Worm (Caenorhabditis elegans): Measurements from ENCODE around the gene ZC239.20.
"Not testable (repeated sequence)": the region's sequence is repeated elsewhere in the genome, so short reads cannot be mapped to it uniquely, and the experiment has no call there.

Gene ZC239.20

DNA sequence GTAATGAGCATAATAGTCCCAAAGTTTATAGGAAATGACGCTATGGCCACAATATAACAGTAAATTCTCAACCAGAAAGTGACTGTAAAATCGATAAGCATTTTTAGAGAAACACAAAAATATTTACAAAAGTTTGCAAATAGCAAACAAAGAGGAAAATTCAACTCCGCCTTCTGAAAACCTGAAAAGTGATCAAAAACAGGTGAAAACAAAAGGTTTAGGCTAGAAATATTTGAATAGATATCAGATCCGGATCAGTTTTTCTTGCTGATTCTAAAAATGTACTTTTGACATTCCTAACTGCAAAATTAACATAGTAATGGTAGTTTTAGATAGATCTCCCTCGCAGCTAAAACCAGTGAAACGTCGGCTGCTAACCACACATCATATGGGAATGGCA lies 7.3 kb downstream of the ZC239.20 start, which contains the start of gene sri-51:
Gene sri-51, minus strand, starts transcription at position 101 of the 400 bp plus-strand sequence.
- no peak for TF ChIP-seq dao-5 (tag; optimal IDR thresholded peaks at IDR 0.05)
- no peak for TF ChIP-seq him-1 (tag; optimal IDR thresholded peaks at IDR 0.05)
- no peak for TF ChIP-seq W03F9.2 (tag; optimal IDR thresholded peaks at IDR 0.05)

ce11 chrII:3196966-3197365 lies 9.4 kb downstream of the ZC239.20 start, which contains the start of gene gcy-15:
Gene gcy-15, minus strand, starts transcription at chrII:3197066.
- TF ChIP-seq W03F9.2 (tag; optimal IDR thresholded peaks at IDR 0.05) (no peak), him-1 (tag; optimal IDR thresholded peaks at IDR 0.05) (no peak), dao-5 (tag; optimal IDR thresholded peaks at IDR 0.05) (no peak)

DNA sequence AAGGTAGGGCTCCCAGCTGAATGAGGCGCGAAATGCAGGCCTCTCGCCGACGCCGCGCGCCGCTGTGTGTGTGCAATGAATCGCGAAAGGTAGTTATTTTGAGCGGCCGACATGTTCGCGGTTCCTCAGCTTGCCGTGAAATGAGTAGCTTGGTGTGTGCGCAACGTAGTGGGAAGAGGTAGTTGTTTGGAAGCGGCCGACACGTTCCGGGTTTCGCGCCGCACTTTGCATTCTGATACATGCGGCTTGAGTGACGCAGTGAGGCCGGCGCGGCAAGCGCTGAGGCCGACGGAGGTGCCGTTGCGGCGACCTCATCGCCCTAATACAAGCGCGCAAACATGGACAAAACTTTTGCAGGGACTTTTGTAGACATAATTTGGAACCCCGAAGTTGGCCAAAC lies 10.6 kb downstream of the ZC239.20 start:
- TF ChIP-seq him-1 (tag; optimal IDR thresholded peaks at IDR 0.05) (no peak), dao-5 (tag; optimal IDR thresholded peaks at IDR 0.05) (no peak), W03F9.2 (tag; optimal IDR thresholded peaks at IDR 0.05) (no peak)

ce11 chrII:3191544-3191943 lies 14.8 kb downstream of the ZC239.20 start, which contains the start of gene Y27F2A.9:
Gene Y27F2A.9, minus strand, starts transcription at chrII:3191644.
- not testable (repeated sequence) for TF ChIP-seq W03F9.2, him-1, dao-5 (tag; optimal IDR thresholded peaks at IDR 0.05)

DNA sequence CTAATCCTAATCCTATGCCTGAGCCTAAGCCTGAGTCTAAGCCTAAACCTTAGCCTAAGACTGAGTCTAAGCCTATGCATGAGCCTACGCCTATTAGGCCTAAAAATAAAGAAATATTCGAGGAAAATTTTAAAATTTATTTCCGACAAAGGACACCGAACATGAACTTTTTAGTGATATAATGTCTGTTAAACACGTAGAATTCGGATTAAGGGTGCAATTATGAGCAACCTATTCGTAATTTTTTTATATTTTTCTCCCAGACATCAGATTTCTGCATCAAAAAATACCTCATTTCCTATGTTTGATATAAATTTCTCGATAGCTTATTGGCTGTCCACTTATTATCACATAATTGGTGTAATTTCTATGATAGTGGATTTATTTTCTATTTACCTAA lies 17.3 kb downstream of the ZC239.20 start, which contains the start of gene Y27F2A.11:
Gene Y27F2A.11, plus strand, starts transcription at position 301 of the 400 bp plus-strand sequence.
- not testable (repeated sequence) for TF ChIP-seq dao-5, him-1, W03F9.2 (tag; optimal IDR thresholded peaks at IDR 0.05)

ce11 chrII:3185848-3186247 lies 20.5 kb downstream of the ZC239.20 start:
- no peak for TF ChIP-seq dao-5 (tag; optimal IDR thresholded peaks at IDR 0.05)
- no peak for TF ChIP-seq him-1 (tag; optimal IDR thresholded peaks at IDR 0.05)
- TF ChIP-seq W03F9.2 (tag; optimal IDR thresholded peaks at IDR 0.05), result no peak

DNA sequence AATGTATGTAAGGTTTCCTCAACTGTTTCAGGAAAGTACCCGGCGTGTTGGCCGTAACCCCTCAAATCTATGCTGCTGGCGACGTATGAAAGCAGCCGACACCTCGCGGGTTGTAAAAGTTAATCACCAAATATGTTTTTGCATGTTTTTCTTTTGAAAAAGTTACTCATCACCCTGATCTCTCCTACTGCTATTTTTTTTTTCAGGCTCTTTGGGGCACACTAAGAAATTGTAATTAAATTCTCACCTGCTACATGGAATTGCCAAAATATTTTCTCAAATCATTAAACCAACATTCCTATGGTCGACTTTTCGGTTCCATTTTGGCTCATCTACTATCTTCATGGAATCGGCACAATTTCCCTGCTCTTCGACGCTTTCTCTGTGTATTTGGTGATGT lies 21.5 kb downstream of the ZC239.20 start, which contains the start of gene sri-78:
Gene sri-78, plus strand, starts transcription at position 301 of the 400 bp plus-strand sequence.
- not testable (repeated sequence) for TF ChIP-seq dao-5, W03F9.2, him-1 (tag; optimal IDR thresholded peaks at IDR 0.05)

DNA sequence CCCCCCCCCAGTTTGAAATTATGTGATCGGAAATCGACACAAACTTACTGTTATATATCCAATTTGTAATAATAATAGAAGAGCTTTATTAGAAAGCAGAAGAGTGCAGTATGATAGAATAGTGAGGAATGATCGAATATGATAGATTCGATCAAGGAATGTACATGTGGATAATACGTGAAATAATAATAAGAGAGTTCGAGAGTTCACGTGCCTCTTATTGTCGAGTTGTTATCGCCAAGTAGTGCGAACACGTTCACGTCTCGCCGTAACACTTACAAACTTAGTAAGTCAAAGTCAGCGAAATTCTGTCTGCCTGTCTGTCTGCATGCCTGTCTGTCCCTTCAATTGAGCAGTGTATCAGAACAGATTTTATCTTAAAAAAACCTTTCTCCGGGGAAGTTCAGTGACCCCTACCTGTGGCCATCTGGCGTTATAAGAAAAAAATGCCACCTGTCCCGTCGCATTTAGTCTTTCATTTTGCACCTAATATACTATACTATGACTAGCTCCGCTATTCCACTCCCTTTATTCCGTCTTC lies 23.0 kb downstream of the ZC239.20 start, which contains the start of the genes Y27F2A.6 and Y27F2A.8:
Gene Y27F2A.6, minus strand, starts transcription at position 101 of the 541 bp plus-strand sequence.
Gene Y27F2A.8, plus strand, starts transcription at position 491 of the 541 bp plus-strand sequence.
- not testable (repeated sequence) for TF ChIP-seq dao-5, W03F9.2, him-1 (tag; optimal IDR thresholded peaks at IDR 0.05)

- not testable (repeated sequence) for TF ChIP-seq W03F9.2, him-1, dao-5 (tag; optimal IDR thresholded peaks at IDR 0.05)
Measured at ce11 chrII:3177663-3178062, 28.7 kb downstream of the ZC239.20 start, which contains the start of gene sri-40. Gene sri-40, plus strand, starts transcription at chrII:3177963.

DNA sequence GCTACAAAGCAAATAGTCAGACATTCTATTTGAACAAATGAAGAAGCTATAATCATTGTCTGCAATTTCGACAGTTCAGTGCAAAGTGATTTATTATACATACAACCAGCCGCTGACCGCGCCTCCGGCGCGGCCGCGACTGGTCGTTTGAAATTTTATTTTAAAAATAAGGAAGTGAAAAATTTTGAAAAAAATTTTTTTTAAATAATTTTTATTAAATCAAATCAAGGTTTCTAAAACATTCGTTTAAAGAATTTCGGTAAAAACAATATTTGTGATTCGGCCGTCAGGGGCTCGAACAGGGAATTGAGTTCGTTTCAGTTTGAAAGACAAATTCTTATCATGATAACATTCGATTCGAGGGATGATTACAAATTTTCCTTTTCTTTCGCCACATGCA lies 34.1 kb downstream of the ZC239.20 start, which contains the start of gene Y27F2A.10:
Gene Y27F2A.10, minus strand, starts transcription at position 101 of the 400 bp plus-strand sequence.
- TF ChIP-seq him-1 (tag; optimal IDR thresholded peaks at IDR 0.05) (no peak), dao-5 (tag; optimal IDR thresholded peaks at IDR 0.05) (no peak), W03F9.2 (tag; optimal IDR thresholded peaks at IDR 0.05) (no peak)

DNA sequence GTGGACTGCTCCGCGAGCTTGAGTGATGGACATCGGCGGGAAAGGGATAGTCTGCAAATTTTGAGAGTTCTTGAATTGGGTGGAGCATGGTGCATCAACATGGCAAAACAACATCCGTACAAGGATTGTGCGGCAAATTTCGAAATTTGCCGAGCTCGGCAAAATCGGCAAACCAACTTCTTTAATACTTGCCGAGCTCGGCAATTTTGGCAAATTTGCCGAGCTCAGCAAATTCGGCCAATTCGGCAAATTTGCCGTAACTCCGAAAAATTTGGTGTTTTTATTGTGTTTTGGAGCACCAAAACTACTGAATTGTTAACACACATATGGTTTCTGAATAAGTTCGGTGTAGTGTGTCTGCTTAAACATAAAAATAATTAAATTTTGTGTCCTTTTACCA lies 36.2 kb downstream of the ZC239.20 start, which contains the start of gene fbxc-55:
Gene fbxc-55, minus strand, starts transcription at position 101 of the 400 bp plus-strand sequence.
- TF ChIP-seq dao-5 (tag; optimal IDR thresholded peaks at IDR 0.05) (no peak), W03F9.2 (tag; optimal IDR thresholded peaks at IDR 0.05) (no peak), him-1 (tag; optimal IDR thresholded peaks at IDR 0.05) (no peak)

ce11 chrII:3158985-3159384 lies 47.3 kb downstream of the ZC239.20 start, which contains the start of gene sri-34:
Gene sri-34, minus strand, starts transcription at chrII:3159085.
- TF ChIP-seq W03F9.2 (tag; optimal IDR thresholded peaks at IDR 0.05) (no peak), dao-5 (tag; optimal IDR thresholded peaks at IDR 0.05) (no peak), him-1 (tag; optimal IDR thresholded peaks at IDR 0.05) (no peak)

ce11 chrII:3156749-3157148 lies 49.6 kb downstream of the ZC239.20 start, which contains the start of gene sri-33:
Gene sri-33, minus strand, starts transcription at chrII:3156849.
- TF ChIP-seq W03F9.2 (tag; optimal IDR thresholded peaks at IDR 0.05) (no peak), him-1 (tag; optimal IDR thresholded peaks at IDR 0.05) (no peak), dao-5 (tag; optimal IDR thresholded peaks at IDR 0.05) (no peak)
